Fruit fly (Drosophila melanogaster): ENCODE measurements around the gene CG34160.

- TF ChIP-seq pan (optimal IDR thresholded peaks at IDR 0.05) (no peak), CG8478 (optimal IDR thresholded peaks at IDR 0.05) (no peak), psq (optimal IDR thresholded peaks at IDR 0.05) (no peak), Dll (optimal IDR thresholded peaks at IDR 0.05) (no peak), usp (GFP tag; optimal IDR thresholded peaks at IDR 0.05) (no peak), EcR (GFP tag; optimal IDR thresholded peaks at IDR 0.05) (no peak)
Measured at dm6 chr2L:10555269-10555668, 24.3 kb upstream of the CG34160 start.

Data from whole organism.